Worm (Caenorhabditis elegans): ENCODE results near the gene mksr-1.

DNA sequence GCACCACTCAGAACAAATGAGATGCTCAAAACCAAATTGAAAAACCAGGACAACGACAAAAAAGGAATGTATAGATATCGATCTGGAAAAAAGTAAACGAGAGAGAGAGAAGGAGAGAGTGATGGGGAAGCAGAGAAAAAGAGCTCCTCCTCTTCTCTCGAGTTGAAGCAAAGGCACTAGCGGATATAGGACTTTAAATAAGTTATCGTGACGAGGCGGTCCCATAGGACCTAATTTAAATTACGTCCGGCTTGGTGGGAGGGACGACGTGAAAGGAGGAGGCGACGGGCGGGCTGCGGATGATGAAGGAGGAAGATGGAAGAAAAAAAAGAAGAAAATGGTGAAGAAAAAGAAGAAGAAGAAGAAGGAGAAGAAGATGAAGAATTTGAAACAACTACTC, 50.3 kb downstream of the mksr-1 start:
- TF ChIP-seq rcor-1 (GFP tag; IDR thresholded peaks at IDR 0.05) (no peak), F49E8.2 (tag; optimal IDR thresholded peaks at IDR 0.05; ENCODE audit: insufficient read depth) (no peak), egrh-3 (GFP tag; IDR thresholded peaks at IDR 0.05) (no peak), dpl-1 (GFP tag; optimal IDR thresholded peaks at IDR 0.05) (no peak), aptf-2 (GFP tag; conservative IDR thresholded peaks at IDR 0.05) (no peak), madf-8 (GFP tag; conservative IDR thresholded peaks at IDR 0.05) (no peak), nfya-1 (tag; optimal IDR thresholded peaks at IDR 0.05; ENCODE audit: borderline replicate concordance, insufficient read depth) (no peak), cebp-1 (GFP tag; IDR thresholded peaks at IDR 0.05) (no peak), cebp-1 (tag; optimal IDR thresholded peaks at IDR 0.05) (no peak), akir-1 (GFP tag; optimal IDR thresholded peaks at IDR 0.05) (no peak), gei-17 (GFP tag; optimal IDR thresholded peaks at IDR 0.05) (no peak), attf-5 (GFP tag; optimal IDR thresholded peaks at IDR 0.05) (no peak), unc-130 (GFP tag; optimal IDR thresholded peaks at IDR 0.05) (no peak), lin-26 (GFP tag; IDR thresholded peaks at IDR 0.05) (no peak)
